Fruit fly (Drosophila melanogaster): ENCODE measurements around the gene kel.

kel gene

dm6 chr2L:18155877-18156276 is 18.0 kb upstream of the kel start, which contains the start of gene CG5783:
TSS of gene CG5783 (plus strand) at chr2L:18156043.
- peak; percentile 89 for TF ChIP-seq pad (GFP tag; optimal IDR thresholded peaks at IDR 0.05)
- TF ChIP-seq Clk (GFP tag; optimal IDR thresholded peaks at IDR 0.05), result no peak
- TF ChIP-seq bab1 (GFP tag; optimal IDR thresholded peaks at IDR 0.05), result no peak
- no peak for TF ChIP-seq cnc (optimal IDR thresholded peaks at IDR 0.05)
- no peak for TF ChIP-seq CG11617 (GFP tag; optimal IDR thresholded peaks at IDR 0.05)
- TF ChIP-seq CG5204 (GFP tag; optimal IDR thresholded peaks at IDR 0.05), result no peak

- TF ChIP-seq Clk (GFP tag; optimal IDR thresholded peaks at IDR 0.05) (no peak), pad (GFP tag; optimal IDR thresholded peaks at IDR 0.05) (no peak), CG1620 (GFP tag; optimal IDR thresholded peaks at IDR 0.05) (no peak), CG7101 (tag; optimal IDR thresholded peaks at IDR 0.05) (no peak), CG14711 (tag; optimal IDR thresholded peaks at IDR 0.05) (no peak), cnc (optimal IDR thresholded peaks at IDR 0.05) (no peak), bab1 (GFP tag; optimal IDR thresholded peaks at IDR 0.05) (no peak)
Observed at dm6 chr2L:18154551-18154950, 16.7 kb upstream of the kel start, which contains the start of gene CG15155. TSS of gene CG15155 (plus strand) at chr2L:18154851.

DNA sequence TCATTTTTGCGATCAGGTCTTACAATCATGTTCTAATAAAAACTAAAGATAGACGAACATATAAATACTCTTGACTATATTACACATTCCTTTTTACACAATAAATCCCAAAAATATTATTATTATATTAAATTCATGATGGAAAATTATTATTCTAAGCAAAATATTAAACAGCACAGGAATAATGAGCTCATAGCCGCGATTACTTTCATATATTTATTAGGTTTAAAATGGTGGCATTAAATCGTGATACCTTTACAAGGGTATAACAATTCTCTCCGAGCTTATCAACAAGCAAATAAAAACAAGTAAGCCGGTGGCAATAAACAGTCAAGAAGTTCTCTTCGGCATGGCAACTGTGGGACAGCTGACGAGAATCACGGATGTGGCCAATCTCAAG is 15.2 kb upstream of the kel start, which contains the start of gene CG17681:
Gene CG17681 (plus strand): TSS at position 56 of the 400 bp plus-strand sequence.
- peak; percentile 54 for TF ChIP-seq CG14711 (tag; optimal IDR thresholded peaks at IDR 0.05)
- TF ChIP-seq bab1 (GFP tag; optimal IDR thresholded peaks at IDR 0.05), result peak; percentile 78
- TF ChIP-seq CG7101 (tag; optimal IDR thresholded peaks at IDR 0.05), result peak; percentile 74
- no peak for TF ChIP-seq Crg-1 (GFP tag; optimal IDR thresholded peaks at IDR 0.05)
- peak; percentile 73 for TF ChIP-seq CG12768 (GFP tag; optimal IDR thresholded peaks at IDR 0.05)
- peak; percentile 10 for TF ChIP-seq pad (GFP tag; optimal IDR thresholded peaks at IDR 0.05)
- TF ChIP-seq ovo (GFP tag; optimal IDR thresholded peaks at IDR 0.05), result no peak
- no peak for TF ChIP-seq Clk (GFP tag; optimal IDR thresholded peaks at IDR 0.05)
- TF ChIP-seq cnc (optimal IDR thresholded peaks at IDR 0.05), result no peak
- TF ChIP-seq CG33017 (tag; optimal IDR thresholded peaks at IDR 0.05), result peak; percentile 77
- TF ChIP-seq toe (GFP tag; optimal IDR thresholded peaks at IDR 0.05), result peak; percentile 25
- TF ChIP-seq cic (GFP tag; optimal IDR thresholded peaks at IDR 0.05), result peak; percentile 54
- TF ChIP-seq CG7045 (GFP tag; optimal IDR thresholded peaks at IDR 0.05), result peak; percentile 76
- TF ChIP-seq CG11617 (GFP tag; optimal IDR thresholded peaks at IDR 0.05), result peak; percentile 66

DNA sequence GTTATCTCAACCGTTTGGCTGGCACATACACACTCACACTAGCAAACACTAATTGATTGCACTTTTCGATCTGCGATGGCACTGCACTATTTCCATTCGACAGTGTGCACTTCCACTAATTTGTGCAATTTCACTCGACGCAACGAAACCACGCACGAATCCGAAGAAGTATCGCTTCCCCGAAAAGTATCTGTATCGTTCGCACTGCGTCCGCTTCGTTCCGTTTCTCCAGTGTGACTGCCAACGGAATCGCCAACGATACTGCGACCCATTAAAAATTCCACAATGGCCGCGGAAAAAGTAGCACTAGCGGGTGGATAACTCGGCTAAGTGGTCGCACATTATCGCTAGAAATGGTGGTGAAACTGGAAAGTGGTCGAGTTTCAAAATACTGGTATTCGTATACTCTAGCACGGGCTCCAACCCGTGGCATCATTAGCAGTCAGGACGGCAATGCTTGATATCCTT is 14.3 kb upstream of the kel start, which contains the start of gene Socs36E:
Gene Socs36E (minus strand): TSS at position 246 of the 468 bp plus-strand sequence.
- no peak for TF ChIP-seq kay (GFP tag; ENCODE audit: borderline replicate concordance)
- TF ChIP-seq toe (GFP tag; optimal IDR thresholded peaks at IDR 0.05), result no peak
- peak; percentile 57 for TF ChIP-seq Mnt (GFP tag; optimal IDR thresholded peaks at IDR 0.05)
- peak; percentile 26 for TF ChIP-seq cic (GFP tag; optimal IDR thresholded peaks at IDR 0.05)
- peak; percentile 8 for TF ChIP-seq CG33017 (tag; optimal IDR thresholded peaks at IDR 0.05)
- peak; percentile 41 for TF ChIP-seq bab1 (GFP tag; optimal IDR thresholded peaks at IDR 0.05)
- peak; percentile 34 for TF ChIP-seq CG1620 (GFP tag; optimal IDR thresholded peaks at IDR 0.05)
- peak; percentile 79 for TF ChIP-seq tj (GFP tag; optimal IDR thresholded peaks at IDR 0.05)
- no peak for TF ChIP-seq Crg-1 (GFP tag; optimal IDR thresholded peaks at IDR 0.05)
- no peak for TF ChIP-seq ovo (GFP tag; optimal IDR thresholded peaks at IDR 0.05)
- TF ChIP-seq CG12768 (GFP tag; optimal IDR thresholded peaks at IDR 0.05), result no peak
- TF ChIP-seq cnc (optimal IDR thresholded peaks at IDR 0.05), result no peak

DNA sequence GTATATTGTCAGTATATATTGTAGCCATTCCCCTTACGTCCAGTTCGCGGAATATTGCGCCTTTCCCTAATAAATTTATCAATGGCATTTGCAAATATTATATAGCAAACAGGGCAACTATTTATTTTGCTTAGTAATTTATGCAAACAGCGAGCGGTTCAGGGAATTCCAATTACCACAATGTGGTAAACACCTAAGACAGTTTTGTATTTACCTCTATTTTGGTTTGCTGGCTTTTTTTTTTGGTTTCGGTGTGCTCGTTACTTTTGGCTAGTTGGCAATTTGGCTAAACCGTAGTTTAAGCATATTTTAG is 13.9 kb upstream of the kel start:
- peak; percentile 22 for TF ChIP-seq Crg-1 (GFP tag; optimal IDR thresholded peaks at IDR 0.05)
- TF ChIP-seq CG12768 (GFP tag; optimal IDR thresholded peaks at IDR 0.05), result no peak
- peak; percentile 70 for TF ChIP-seq ovo (GFP tag; optimal IDR thresholded peaks at IDR 0.05)
- TF ChIP-seq CG7101 (tag; optimal IDR thresholded peaks at IDR 0.05), result peak; percentile 25
- no peak for TF ChIP-seq CG5204 (GFP tag; optimal IDR thresholded peaks at IDR 0.05)
- peak; percentile 31 for TF ChIP-seq CG1620 (GFP tag; optimal IDR thresholded peaks at IDR 0.05)
- TF ChIP-seq cic (GFP tag; optimal IDR thresholded peaks at IDR 0.05), result no peak
- TF ChIP-seq CG33017 (tag; optimal IDR thresholded peaks at IDR 0.05), result no peak
- TF ChIP-seq CG11617 (GFP tag; optimal IDR thresholded peaks at IDR 0.05), result peak; percentile 20
- no peak for TF ChIP-seq CG14711 (tag; optimal IDR thresholded peaks at IDR 0.05)

dm6 chr2L:18151134-18151825 is 13.4 kb upstream of the kel start:
- TF ChIP-seq CG11617 (GFP tag; optimal IDR thresholded peaks at IDR 0.05) (no peak), ovo (GFP tag; optimal IDR thresholded peaks at IDR 0.05) (no peak), CG7045 (GFP tag; optimal IDR thresholded peaks at IDR 0.05) (peak; percentile 35), kay (GFP tag; ENCODE audit: borderline replicate concordance) (no peak), toe (GFP tag; optimal IDR thresholded peaks at IDR 0.05) (peak; percentile 55), Crg-1 (GFP tag; optimal IDR thresholded peaks at IDR 0.05) (no peak), CG7101 (tag; optimal IDR thresholded peaks at IDR 0.05) (no peak), cnc (optimal IDR thresholded peaks at IDR 0.05) (no peak), CG1620 (GFP tag; optimal IDR thresholded peaks at IDR 0.05) (no peak), Hr96 (GFP tag; optimal IDR thresholded peaks at IDR 0.05) (no peak), CG14711 (tag; optimal IDR thresholded peaks at IDR 0.05) (no peak), CG33017 (tag; optimal IDR thresholded peaks at IDR 0.05) (no peak), tj (GFP tag; optimal IDR thresholded peaks at IDR 0.05) (peak; percentile 93), cic (GFP tag; optimal IDR thresholded peaks at IDR 0.05) (peak; percentile 90), pad (GFP tag; optimal IDR thresholded peaks at IDR 0.05) (no peak), bab1 (GFP tag; optimal IDR thresholded peaks at IDR 0.05) (no peak), Mnt (GFP tag; optimal IDR thresholded peaks at IDR 0.05) (no peak), CG5204 (GFP tag; optimal IDR thresholded peaks at IDR 0.05) (peak; percentile 64), CG12768 (GFP tag; optimal IDR thresholded peaks at IDR 0.05) (no peak), Clk (GFP tag; optimal IDR thresholded peaks at IDR 0.05) (no peak)

All from whole organism, adult.